Worm (Caenorhabditis elegans) whole organism, L1 larva: ENCODE measurements around the gene ceh-58.

ENCODE experiments used
- C04F5.9 ChIP-seq: sonication (generic microtip); optimal IDR thresholded peaks from 2 replicates; lab custom pipeline; 2016; ENCODE audit warnings: missing genetic modification characterization, missing compliant biosample characterization
- C16A3.4 ChIP-seq: fragments of 150-350 bp; optimal IDR thresholded peaks from 2 replicates; lab custom pipeline; 2014; ENCODE audit warnings: missing biosample characterization, missing genetic modification characterization
- C34B4.2 ChIP-seq: sonication (generic microtip); optimal IDR thresholded peaks from 2 replicates; lab custom pipeline; 2017; ENCODE audit warnings: mild to moderate bottlenecking, missing genetic modification characterization, missing compliant biosample characterization
- aha-1 ChIP-seq: fragments of 150-350 bp; optimal IDR thresholded peaks from 2 replicates; lab custom pipeline; 2014; ENCODE audit warnings: missing biosample characterization, missing genetic modification characterization
- aly-2 ChIP-seq: fragments of 150-350 bp; optimal IDR thresholded peaks from 2 replicates; lab custom pipeline; 2014; ENCODE audit warnings: missing biosample characterization, missing genetic modification characterization
- ama-1 ChIP-seq: fragments of 150-350 bp; optimal IDR thresholded peaks from 2 replicates; lab custom pipeline; 2014
- blmp-1 ChIP-seq: fragments of 150-350 bp; optimal IDR thresholded peaks from 2 replicates; lab custom pipeline; 2014; ENCODE audit warnings: missing biosample characterization, missing genetic modification characterization
- ceh-82 ChIP-seq, 3 experiments: fragments of 150-350 bp in 1 of 3; sonication (generic microtip) in 2 of 3; optimal IDR thresholded peaks; 2 replicates each; lab custom pipeline; 2014 to 2017; ENCODE audit warnings: missing biosample characterization in 3 of 3, missing genetic modification characterization in 3 of 3
- ceh-88 ChIP-seq: fragments of 200-800 bp; sonication (Bioruptor generic); IDR thresholded peaks from 2 replicates; pipeline ENCODE4 v1.3.6; 2022; ENCODE audit warnings: missing genetic modification characterization, missing compliant biosample characterization
- ces-1 ChIP-seq: fragments of 150-350 bp; optimal IDR thresholded peaks from 2 replicates; lab custom pipeline; 2014; ENCODE audit warnings: missing biosample characterization, missing genetic modification reagents, missing genetic modification characterization
- dsc-1 ChIP-seq: sonication (generic microtip); optimal IDR thresholded peaks from 2 replicates; lab custom pipeline; 2016; ENCODE audit warnings: mild to moderate bottlenecking, missing genetic modification characterization, missing compliant biosample characterization
- efl-3 ChIP-seq: fragments of 200-800 bp; sonication (Bioruptor generic); optimal IDR thresholded peaks from 2 replicates; lab custom pipeline; 2018; ENCODE audit warnings: mild to moderate bottlenecking, missing genetic modification characterization, missing compliant biosample characterization
- elt-2 ChIP-seq: sonication (generic microtip); optimal IDR thresholded peaks from 2 replicates; lab custom pipeline; 2016; ENCODE audit warnings: missing genetic modification characterization, mild to moderate bottlenecking, inconsistent platforms, missing compliant biosample characterization, missing genetic modification reagents
- elt-3 ChIP-seq, 6 experiments: fragments of 150-350 bp in 1 of 6; sonication (generic microtip); optimal IDR thresholded peaks; 2 replicates each; lab custom pipeline; 2017 to 2018; ENCODE audit warnings: missing biosample characterization in 6 of 6, missing genetic modification characterization in 6 of 6, inconsistent platforms in 1 of 6
- fkh-10 ChIP-seq: sonication (generic microtip); optimal IDR thresholded peaks from 2 replicates; lab custom pipeline; 2017; ENCODE audit warnings: missing biosample characterization, missing genetic modification reagents, missing genetic modification characterization
- fkh-4 ChIP-seq: sonication (generic microtip); optimal IDR thresholded peaks from 2 replicates; lab custom pipeline; 2016; ENCODE audit warnings: missing compliant biosample characterization, missing genetic modification characterization, borderline replicate concordance
- fkh-8 ChIP-seq: sonication (generic microtip); optimal IDR thresholded peaks from 2 replicates; lab custom pipeline; 2016; ENCODE audit warnings: mild to moderate bottlenecking, missing genetic modification characterization, missing compliant biosample characterization
- grh-1 ChIP-seq: fragments of 200-800 bp; sonication (Bioruptor generic); IDR thresholded peaks from 2 replicates; pipeline ENCODE4 v1.3.6; 2022; ENCODE audit warnings: missing genetic modification reagents, missing genetic modification characterization, missing compliant biosample characterization
- hlh-17 ChIP-seq: fragments of 200-800 bp; sonication (Bioruptor generic); optimal IDR thresholded peaks from 2 replicates; lab custom pipeline; 2018; ENCODE audit warnings: missing genetic modification characterization, mild to moderate bottlenecking, missing compliant biosample characterization, moderate library complexity, borderline replicate concordance
- hlh-4 ChIP-seq: sonication (generic microtip); optimal IDR thresholded peaks from 2 replicates; lab custom pipeline; 2016; ENCODE audit warnings: mild to moderate bottlenecking, missing genetic modification characterization, missing compliant biosample characterization
- hpl-2 ChIP-seq: fragments of 150-350 bp; optimal IDR thresholded peaks from 2 replicates; lab custom pipeline; 2014; ENCODE audit warnings: missing biosample characterization, missing genetic modification reagents, missing genetic modification characterization
- irx-1 ChIP-seq: sonication (generic microtip); optimal IDR thresholded peaks from 2 replicates; lab custom pipeline; 2016; ENCODE audit warnings: missing genetic modification characterization, missing compliant biosample characterization
- isw-1 ChIP-seq: fragments of 200-800 bp; sonication (Bioruptor generic); IDR thresholded peaks from 2 replicates; pipeline ENCODE4 v1.3.6; 2022; ENCODE audit warnings: missing genetic modification characterization, missing compliant biosample characterization
- lin-14 ChIP-seq: fragments of 200-800 bp; sonication (Bioruptor generic); optimal IDR thresholded peaks from 2 replicates; lab custom pipeline; 2018; ENCODE audit warnings: mild to moderate bottlenecking, missing genetic modification characterization, moderate library complexity, missing compliant biosample characterization
- lin-35 ChIP-seq, 2 experiments: fragments of 150-350 bp; optimal IDR thresholded peaks; 2 replicates each; lab custom pipeline; 2014; ENCODE audit warnings: missing biosample characterization in 2 of 2, missing genetic modification characterization in 2 of 2, missing genetic modification reagents in 2 of 2
- lin-39 ChIP-seq: fragments of 150-350 bp; optimal IDR thresholded peaks from 2 replicates; lab custom pipeline; 2014; ENCODE audit warnings: missing biosample characterization, missing genetic modification reagents, missing genetic modification characterization
- lir-3 ChIP-seq: sonication (generic microtip); optimal IDR thresholded peaks from 2 replicates; lab custom pipeline; 2016; ENCODE audit warnings: mild to moderate bottlenecking, missing genetic modification characterization, moderate library complexity, missing compliant biosample characterization; ENCODE audit not compliant: poor library complexity
- lsy-2 ChIP-seq, 2 experiments: fragments of 150-350 bp; optimal IDR thresholded peaks; 2 replicates each; lab custom pipeline; 2014; ENCODE audit warnings: missing biosample characterization in 2 of 2, missing genetic modification characterization in 2 of 2
- mdl-1 ChIP-seq, 2 experiments: fragments of 150-350 bp; optimal IDR thresholded peaks; 2 replicates each; lab custom pipeline; 2014 to 2017; ENCODE audit warnings: missing biosample characterization in 2 of 2, missing genetic modification characterization in 2 of 2, inconsistent platforms in 1 of 2
- mef-2 ChIP-seq: fragments of 150-350 bp; optimal IDR thresholded peaks from 2 replicates; lab custom pipeline; 2014; ENCODE audit warnings: missing biosample characterization, missing genetic modification characterization
- nhr-11 ChIP-seq: fragments of 150-350 bp; optimal IDR thresholded peaks from 2 replicates; lab custom pipeline; 2014; ENCODE audit warnings: missing biosample characterization, missing genetic modification characterization
- nhr-12 ChIP-seq: sonication (generic microtip); optimal IDR thresholded peaks from 2 replicates; lab custom pipeline; 2017; ENCODE audit warnings: missing biosample characterization, missing genetic modification characterization
- nhr-19 ChIP-seq: fragments of 200-800 bp; sonication (Bioruptor generic); conservative IDR thresholded peaks from 2 replicates; pipeline ENCODE4 v1.3.6; 2022; ENCODE audit warnings: missing genetic modification characterization, missing compliant biosample characterization
- nhr-20 ChIP-seq: sonication (generic microtip); optimal IDR thresholded peaks from 2 replicates; lab custom pipeline; 2016; ENCODE audit warnings: mild to moderate bottlenecking, missing genetic modification characterization, missing compliant biosample characterization
- nhr-71 ChIP-seq: sonication (generic microtip); optimal IDR thresholded peaks from 2 replicates; lab custom pipeline; 2016; ENCODE audit warnings: mild to moderate bottlenecking, missing genetic modification characterization, moderate library complexity, missing compliant biosample characterization
- nhr-77 ChIP-seq: fragments of 150-350 bp; optimal IDR thresholded peaks from 2 replicates; lab custom pipeline; 2014; ENCODE audit warnings: missing biosample characterization, missing genetic modification characterization
- pag-3 ChIP-seq: sonication (generic microtip); optimal IDR thresholded peaks from 2 replicates; lab custom pipeline; 2017; ENCODE audit warnings: missing genetic modification characterization, mild to moderate bottlenecking, missing compliant biosample characterization, antibody characterized with exemption, borderline replicate concordance; ENCODE audit not compliant: insufficient read depth
- skn-1 ChIP-seq: fragments of 150-350 bp; optimal IDR thresholded peaks from 2 replicates; lab custom pipeline; 2014; ENCODE audit warnings: missing biosample characterization, missing genetic modification characterization
- snpc-4 ChIP-seq: fragments of 150-350 bp; optimal IDR thresholded peaks from 2 replicates; lab custom pipeline; 2014; ENCODE audit warnings: missing biosample characterization, missing genetic modification characterization
- sox-4 ChIP-seq: sonication (generic microtip); optimal IDR thresholded peaks from 2 replicates; lab custom pipeline; 2016; ENCODE audit warnings: missing genetic modification characterization, missing compliant biosample characterization
- sptf-1 ChIP-seq: fragments of 150-350 bp; optimal IDR thresholded peaks from 2 replicates; lab custom pipeline; 2014; ENCODE audit warnings: missing biosample characterization, missing genetic modification characterization
- sup-37 ChIP-seq: fragments of 200-800 bp; sonication (Bioruptor generic); optimal IDR thresholded peaks from 2 replicates; lab custom pipeline; 2018; ENCODE audit warnings: mild to moderate bottlenecking, missing genetic modification characterization, missing compliant biosample characterization
- swsn-7 ChIP-seq: sonication (generic microtip); optimal IDR thresholded peaks from 2 replicates; lab custom pipeline; 2016; ENCODE audit warnings: missing genetic modification characterization, missing compliant biosample characterization
- tbx-2 ChIP-seq: sonication (generic microtip); optimal IDR thresholded peaks from 2 replicates; lab custom pipeline; 2016; ENCODE audit warnings: missing genetic modification characterization, missing compliant biosample characterization
- unc-130 ChIP-seq: fragments of 150-350 bp; optimal IDR thresholded peaks from 2 replicates; lab custom pipeline; 2017; ENCODE audit warnings: missing biosample characterization, missing genetic modification characterization, inconsistent platforms
- unc-30 ChIP-seq: sonication (generic microtip); optimal IDR thresholded peaks from 2 replicates; lab custom pipeline; 2017; ENCODE audit warnings: missing biosample characterization, missing genetic modification characterization
- unc-86 ChIP-seq: sonication (generic microtip); optimal IDR thresholded peaks from 2 replicates; lab custom pipeline; 2016; ENCODE audit warnings: missing genetic modification characterization, missing compliant biosample characterization
- vab-15 ChIP-seq: sonication (generic microtip); optimal IDR thresholded peaks from 2 replicates; lab custom pipeline; 2017; ENCODE audit warnings: missing genotype, mild to moderate bottlenecking, missing genetic modification characterization, missing compliant biosample characterization
- zag-1 ChIP-seq: fragments of 150-350 bp; optimal IDR thresholded peaks from 2 replicates; lab custom pipeline; 2014; ENCODE audit warnings: missing biosample characterization, missing genetic modification characterization
- zip-4 ChIP-seq: fragments of 200-800 bp; sonication (Bioruptor generic); optimal IDR thresholded peaks from 2 replicates; lab custom pipeline; 2018; ENCODE audit warnings: mild to moderate bottlenecking, missing genetic modification characterization, moderate library complexity, missing compliant biosample characterization
- ztf-11 ChIP-seq, 2 experiments: sonication (generic microtip); optimal IDR thresholded peaks; 2 replicates each; lab custom pipeline; 2016 to 2017; ENCODE audit warnings: missing genetic modification characterization in 2 of 2, missing biosample characterization in 1 of 2, missing compliant biosample characterization in 1 of 2
- ztf-4 ChIP-seq: fragments of 150-350 bp; optimal IDR thresholded peaks from 2 replicates; lab custom pipeline; 2014; ENCODE audit warnings: missing biosample characterization, missing genetic modification characterization

Gene ceh-58

ce11 chrII:10389038-10389437, 19.6 kb upstream of the ceh-58 start (continued):
- no peak for TF ChIP-seq lin-39 (tag; lab: Kevin White, UChicago)
- TF ChIP-seq ama-1, result no peak
- TF ChIP-seq nhr-11 (tag; lab: Kevin White, UChicago), result no peak
- TF ChIP-seq aly-2, result no peak
- peak; percentile 77 for TF ChIP-seq nhr-71 (tag; lab: Kevin White, UChicago)
- TF ChIP-seq lin-35 (GFP tag; optimal IDR thresholded peaks at IDR 0.05; lab: Kevin White, UChicago), result peak in 1 of 2 experiments; percentile 80
- TF ChIP-seq vab-15 (tag; lab: Kevin White, UChicago), result no peak
- TF ChIP-seq isw-1 (GFP tag; lab: Robert Waterston, UW), result no peak
- TF ChIP-seq zip-4, result no peak
- TF ChIP-seq C04F5.9 (tag; lab: Kevin White, UChicago), result no peak
- no peak for TF ChIP-seq ceh-82 (tag; optimal IDR thresholded peaks at IDR 0.05; lab: Kevin White, UChicago)
- TF ChIP-seq nhr-19 (GFP tag; lab: Robert Waterston, UW), result peak; percentile 61
- no peak for TF ChIP-seq hlh-17 (GFP tag; lab: Kevin White, UChicago)
- TF ChIP-seq mdl-1 (tag; optimal IDR thresholded peaks at IDR 0.05; lab: Kevin White, UChicago), result peak in 1 of 2 experiments; percentile 82
- no peak for TF ChIP-seq swsn-7 (tag; lab: Kevin White, UChicago)
- TF ChIP-seq snpc-4, result peak; percentile 2
- TF ChIP-seq nhr-77 (tag; lab: Kevin White, UChicago), result no peak
- no peak for TF ChIP-seq sptf-1 (tag; lab: Kevin White, UChicago)
- TF ChIP-seq nhr-12, result no peak
- TF ChIP-seq ztf-11 (tag; optimal IDR thresholded peaks at IDR 0.05; lab: Kevin White, UChicago), result no peak
- TF ChIP-seq lsy-2 (tag; optimal IDR thresholded peaks at IDR 0.05; lab: Kevin White, UChicago), result peak; percentile 34 to 41
- peak; percentile 74 for TF ChIP-seq nhr-20 (tag; lab: Kevin White, UChicago)
- no peak for TF ChIP-seq C16A3.4
- TF ChIP-seq dsc-1, result no peak
- no peak for TF ChIP-seq ceh-88 (GFP tag; lab: Robert Waterston, UW)
- no peak for TF ChIP-seq mef-2 (tag; lab: Kevin White, UChicago)
- TF ChIP-seq fkh-4 (tag; lab: Kevin White, UChicago), result no peak
- TF ChIP-seq hpl-2 (GFP tag; lab: Kevin White, UChicago), result no peak
- TF ChIP-seq elt-2 (tag; lab: Kevin White, UChicago), result peak; percentile 69
- TF ChIP-seq efl-3 (GFP tag; lab: Kevin White, UChicago), result no peak
- TF ChIP-seq fkh-10 (GFP tag; lab: Kevin White, UChicago), result no peak
- peak; percentile 87 for TF ChIP-seq lin-14
- no peak for TF ChIP-seq zag-1
- TF ChIP-seq unc-130, result peak; percentile 26
- TF ChIP-seq fkh-8, result no peak
- no peak for TF ChIP-seq ces-1 (GFP tag; lab: Kevin White, UChicago)
- no peak for TF ChIP-seq grh-1 (GFP tag; lab: Robert Waterston, UW)
- TF ChIP-seq unc-30, result no peak
- TF ChIP-seq blmp-1, result peak; percentile 80
- TF ChIP-seq skn-1 (tag; lab: Kevin White, UChicago), result no peak
- no peak for TF ChIP-seq unc-86 (tag; lab: Kevin White, UChicago)
- no peak for TF ChIP-seq pag-3
- no peak for TF ChIP-seq aha-1 (tag; lab: Kevin White, UChicago)

ce11 chrII:10388041-10388706, 18.8 kb upstream of the ceh-58 start:
- no peak for TF ChIP-seq nhr-12
- no peak for TF ChIP-seq C34B4.2
- TF ChIP-seq hlh-4 (tag; lab: Kevin White, UChicago), result no peak
- peak; percentile 70 to 76 (median 73) for TF ChIP-seq ceh-82 (tag; optimal IDR thresholded peaks at IDR 0.05; lab: Kevin White, UChicago)
- no peak for TF ChIP-seq hpl-2 (GFP tag; lab: Kevin White, UChicago)
- peak; percentile 73 for TF ChIP-seq dsc-1
- no peak for TF ChIP-seq sox-4 (tag; lab: Kevin White, UChicago)
- TF ChIP-seq aha-1 (tag; lab: Kevin White, UChicago), result no peak
- TF ChIP-seq irx-1, result peak; percentile 49
- TF ChIP-seq ztf-11 (tag; optimal IDR thresholded peaks at IDR 0.05; lab: Kevin White, UChicago), result peak in 1 of 2 experiments; percentile 42
- no peak for TF ChIP-seq vab-15 (tag; lab: Kevin White, UChicago)
- peak; percentile 13 for TF ChIP-seq sup-37
- peak; percentile 69 for TF ChIP-seq tbx-2 (tag; lab: Kevin White, UChicago)
- no peak for TF ChIP-seq zag-1
- TF ChIP-seq nhr-77 (tag; lab: Kevin White, UChicago), result peak; percentile 37
- TF ChIP-seq blmp-1, result peak; percentile 56
- TF ChIP-seq ztf-4 (tag; lab: Kevin White, UChicago), result no peak
- TF ChIP-seq aly-2, result no peak
- peak; percentile 65 for TF ChIP-seq lir-3 (tag; lab: Kevin White, UChicago)
- TF ChIP-seq elt-3 (tag; optimal IDR thresholded peaks at IDR 0.05; lab: Kevin White, UChicago), result peak in 2 of 6 experiments; percentile 0 to 56
